Worm (Caenorhabditis elegans): ENCODE measurements around the gene cpt-4.

DNA sequence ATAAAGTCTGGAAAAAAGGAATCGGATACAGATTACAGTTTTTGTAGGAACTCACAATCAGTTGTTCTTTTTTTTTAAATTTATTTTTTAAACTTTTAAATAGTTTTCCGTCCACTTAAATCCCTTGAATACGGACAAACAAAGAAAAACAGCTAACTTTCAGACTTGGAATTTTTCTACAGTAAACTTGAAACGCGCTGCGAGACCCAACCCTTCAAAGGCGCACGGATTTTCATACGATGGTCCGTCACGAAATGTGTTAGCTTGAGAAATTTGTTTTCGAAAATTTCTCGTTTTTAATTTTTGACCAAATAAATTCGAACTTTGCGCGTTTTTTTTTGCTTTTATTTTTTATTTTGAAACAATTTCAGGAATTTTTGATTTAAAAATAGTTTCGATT, 19.0 kb upstream of the cpt-4 start:
- TF ChIP-seq F13H6.1 (tag; optimal IDR thresholded peaks at IDR 0.05) (no peak), ceh-45 (GFP tag; IDR thresholded peaks at IDR 0.05) (no peak), eyg-1 (tag; optimal IDR thresholded peaks at IDR 0.05) (no peak), elt-2 (tag; optimal IDR thresholded peaks at IDR 0.05) (no peak), pag-3 (tag; optimal IDR thresholded peaks at IDR 0.05; ENCODE audit: borderline replicate concordance) (no peak), ahr-1 (tag; optimal IDR thresholded peaks at IDR 0.05) (no peak), pha-4 (tag; optimal IDR thresholded peaks at IDR 0.05) (no peak)

Measured in whole organism, late embryonic.